Worm (Caenorhabditis elegans) whole organism, L4 larva: ENCODE results near the gene F57A10.4.
"Not testable (repeated sequence)": the region's sequence is repeated elsewhere in the genome, so short reads cannot be mapped to it uniquely, and the experiment has no call there.

Experiments used
- D1046.2 ChIP-seq: fragments of 200-800 bp; sonication (Bioruptor generic); IDR thresholded peaks from 2 replicates; pipeline ENCODE4 v1.3.6; 2022; ENCODE audit warnings: missing genetic modification characterization, missing compliant biosample characterization
- F26F4.8 ChIP-seq: fragments of 200-800 bp; sonication (Bioruptor generic); conservative IDR thresholded peaks from 2 replicates; pipeline ENCODE4 v1.3.6; 2022; ENCODE audit warnings: missing genetic modification characterization, missing compliant biosample characterization
- R02D3.7 ChIP-seq: fragments of 150-350 bp; sonication (generic microtip); optimal IDR thresholded peaks from 3 replicates; lab custom pipeline; 2014; ENCODE audit warnings: missing biosample characterization, missing genetic modification characterization
- Y5F2A.4 ChIP-seq: fragments of 200-800 bp; sonication (Bioruptor generic); optimal IDR thresholded peaks from 2 replicates; lab custom pipeline; 2018; ENCODE audit warnings: mild to moderate bottlenecking, missing genetic modification characterization, missing compliant biosample characterization
- Y75B8A.6 ChIP-seq: fragments of 200-800 bp; sonication (Bioruptor generic); IDR thresholded peaks from 2 replicates; pipeline ENCODE4 v1.3.6; 2022; ENCODE audit warnings: missing genetic modification reagents, missing genetic modification characterization, missing compliant biosample characterization
- aha-1 ChIP-seq: fragments of 150-350 bp; peaks from one replicate; lab custom pipeline; 2014; ENCODE audit warnings: missing biosample characterization, missing genetic modification characterization
- ama-1 ChIP-seq: fragments of 150-350 bp; optimal IDR thresholded peaks from 2 replicates; lab custom pipeline; 2014; ENCODE audit warnings: inconsistent platforms, mixed read lengths
- attf-4 ChIP-seq: sonication (generic microtip); optimal IDR thresholded peaks from 3 replicates; lab custom pipeline; 2017; ENCODE audit warnings: missing biosample characterization, missing genetic modification characterization
- ceh-82 ChIP-seq: sonication (generic microtip); optimal IDR thresholded peaks from 2 replicates; lab custom pipeline; 2017; ENCODE audit warnings: missing biosample characterization, missing genetic modification characterization
- cey-2 ChIP-seq: sonication (generic microtip); optimal IDR thresholded peaks from 3 replicates; lab custom pipeline; 2017; ENCODE audit warnings: missing genetic modification characterization, mild to moderate bottlenecking, missing compliant biosample characterization, antibody characterized with exemption, borderline replicate concordance; ENCODE audit not compliant: insufficient read depth
- daf-16 ChIP-seq, 3 experiments: sonication (generic microtip); optimal IDR thresholded peaks; 2 replicates each; lab custom pipeline; 2016 to 2017; ENCODE audit warnings: missing genetic modification characterization in 3 of 3, missing genetic modification reagents in 3 of 3, mild to moderate bottlenecking in 2 of 3, missing compliant biosample characterization in 2 of 3, missing biosample characterization in 1 of 3, moderate library complexity in 1 of 3
- dmd-6 ChIP-seq: fragments of 200-800 bp; sonication (Bioruptor generic); IDR thresholded peaks from 2 replicates; pipeline ENCODE4 v1.3.6; 2022; ENCODE audit warnings: missing genetic modification reagents, missing genetic modification characterization, missing compliant biosample characterization
- dmd-8 ChIP-seq: fragments of 200-800 bp; sonication (Bioruptor generic); IDR thresholded peaks from 2 replicates; pipeline ENCODE4 v1.3.6; 2022; ENCODE audit warnings: missing genetic modification characterization, missing compliant biosample characterization
- egl-43 ChIP-seq: fragments of 200-800 bp; sonication (Bioruptor generic); IDR thresholded peaks from 2 replicates; pipeline ENCODE4 v1.3.6; 2022; ENCODE audit warnings: missing genetic modification reagents, missing genetic modification characterization, missing compliant biosample characterization
- fkh-10 ChIP-seq: fragments of 150-350 bp; optimal IDR thresholded peaks from 2 replicates; lab custom pipeline; 2014; ENCODE audit warnings: missing biosample characterization, missing genetic modification reagents, missing genetic modification characterization
- fos-1 ChIP-seq: fragments of 150-350 bp; optimal IDR thresholded peaks from 2 replicates; lab custom pipeline; 2014; ENCODE audit warnings: missing biosample characterization, missing genetic modification characterization
- hmg-1.1 ChIP-seq: fragments of 200-800 bp; sonication (Bioruptor generic); IDR thresholded peaks from 2 replicates; pipeline ENCODE4 v1.3.6; 2022; ENCODE audit warnings: missing genetic modification reagents, missing genetic modification characterization, missing compliant biosample characterization
- lin-1 ChIP-seq: fragments of 200-800 bp; sonication (Bioruptor generic); IDR thresholded peaks from 2 replicates; pipeline ENCODE4 v1.3.6; 2022; ENCODE audit warnings: missing genetic modification reagents, missing genetic modification characterization, missing compliant biosample characterization
- lin-15B ChIP-seq: fragments of 150-350 bp; sonication (generic microtip); optimal IDR thresholded peaks from 3 replicates; lab custom pipeline; 2014; ENCODE audit warnings: missing biosample characterization, missing genetic modification characterization
- madf-5 ChIP-seq, 2 experiments: fragments of 200-800 bp; sonication (Bioruptor generic); IDR thresholded peaks; 2 replicates each; pipeline ENCODE4 v1.3.6; 2022; ENCODE audit warnings: missing compliant biosample characterization in 2 of 2, missing genetic modification characterization in 2 of 2
- madf-9 ChIP-seq: fragments of 200-800 bp; sonication (Bioruptor generic); conservative IDR thresholded peaks from 2 replicates; pipeline ENCODE4 v1.3.6; 2022; ENCODE audit warnings: missing genetic modification reagents, missing genetic modification characterization, missing compliant biosample characterization
- mdl-1 ChIP-seq, 2 experiments: fragments of 150-350 bp in 1 of 2; sonication (generic microtip) in 1 of 2; optimal IDR thresholded peaks; 2 replicates each; lab custom pipeline; 2014 to 2017; ENCODE audit warnings: missing biosample characterization in 2 of 2, missing genetic modification characterization in 2 of 2
- mes-2 ChIP-seq: sonication (generic microtip); optimal IDR thresholded peaks from 2 replicates; lab custom pipeline; 2016; ENCODE audit warnings: missing genotype, mild to moderate bottlenecking, missing genetic modification characterization, missing compliant biosample characterization; ENCODE audit not compliant: poor library complexity, severe bottlenecking
- mxl-3 ChIP-seq: fragments of 200-800 bp; sonication (Bioruptor generic); optimal IDR thresholded peaks from 2 replicates; lab custom pipeline; 2018; ENCODE audit warnings: mild to moderate bottlenecking, missing genetic modification characterization, missing compliant biosample characterization
- nhr-11 ChIP-seq: fragments of 150-350 bp; optimal IDR thresholded peaks from 2 replicates; lab custom pipeline; 2014; ENCODE audit warnings: missing biosample characterization, missing genetic modification characterization
- nhr-111 ChIP-seq: fragments of 200-800 bp; sonication (Bioruptor generic); optimal IDR thresholded peaks from 2 replicates; lab custom pipeline; 2018; ENCODE audit warnings: mild to moderate bottlenecking, missing genetic modification characterization, missing compliant biosample characterization
- nhr-25 ChIP-seq: sonication (generic microtip); optimal IDR thresholded peaks from 2 replicates; lab custom pipeline; 2017; ENCODE audit warnings: missing genetic modification characterization, mild to moderate bottlenecking, missing compliant biosample characterization, antibody characterized with exemption, moderate library complexity, borderline replicate concordance; ENCODE audit not compliant: insufficient read depth
- nhr-42 ChIP-seq: fragments of 200-800 bp; sonication (Bioruptor generic); IDR thresholded peaks from 2 replicates; pipeline ENCODE4 v1.3.6; 2022; ENCODE audit warnings: missing genetic modification characterization, missing compliant biosample characterization
- nhr-76 ChIP-seq: fragments of 150-350 bp; optimal IDR thresholded peaks from 2 replicates; lab custom pipeline; 2014; ENCODE audit warnings: missing biosample characterization, missing genetic modification characterization
- saeg-2 ChIP-seq: fragments of 200-800 bp; sonication (Bioruptor generic); IDR thresholded peaks from 2 replicates; pipeline ENCODE4 v1.3.6; 2022; ENCODE audit warnings: missing genetic modification reagents, missing genetic modification characterization, missing compliant biosample characterization
- sdz-12 ChIP-seq: fragments of 200-800 bp; sonication (Bioruptor generic); optimal IDR thresholded peaks from 2 replicates; lab custom pipeline; 2018; ENCODE audit warnings: mild to moderate bottlenecking, missing genetic modification characterization, missing compliant biosample characterization
- set-16 ChIP-seq: fragments of 200-800 bp; sonication (Bioruptor generic); IDR thresholded peaks from 2 replicates; pipeline ENCODE4 v1.3.6; 2022; ENCODE audit warnings: missing genetic modification reagents, missing genetic modification characterization, missing compliant biosample characterization
- skn-1 ChIP-seq: fragments of 150-350 bp; optimal IDR thresholded peaks from 2 replicates; lab custom pipeline; 2014; ENCODE audit warnings: missing biosample characterization, missing genetic modification characterization
- tra-1 ChIP-seq: fragments of 200-800 bp; sonication (Bioruptor generic); IDR thresholded peaks from 2 replicates; pipeline ENCODE4 v1.3.6; 2022; ENCODE audit warnings: missing genetic modification reagents, missing genetic modification characterization, missing compliant biosample characterization
- unc-130 ChIP-seq: sonication (generic microtip); optimal IDR thresholded peaks from 2 replicates; lab custom pipeline; 2016; ENCODE audit warnings: missing genetic modification reagents, missing genetic modification characterization, missing compliant biosample characterization
- unc-39 ChIP-seq: sonication (generic microtip); optimal IDR thresholded peaks from 2 replicates; lab custom pipeline; 2017; ENCODE audit warnings: missing biosample characterization, missing genetic modification characterization

The F57A10.4 gene

DNA sequence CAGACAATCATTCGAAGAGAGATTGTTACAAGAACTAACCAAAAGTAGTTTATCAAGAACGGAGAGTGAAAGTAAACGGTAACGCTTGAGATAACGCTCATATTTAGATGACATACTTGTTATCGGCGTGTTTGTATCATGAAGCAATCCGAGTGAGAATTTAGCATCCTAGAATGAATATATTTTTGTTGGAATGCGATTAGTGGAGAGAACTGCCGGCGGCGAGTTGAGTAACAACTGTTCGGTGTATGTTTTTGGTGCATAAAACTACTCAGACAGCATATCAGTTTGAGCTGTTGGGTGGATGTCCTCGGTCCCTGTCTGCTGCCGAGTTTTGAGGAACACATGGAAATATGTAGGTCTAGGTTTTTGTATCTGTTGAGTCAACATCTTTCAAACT lies 35.7 kb upstream of the F57A10.4 start, which contains the start of gene T23D5.3:
Gene T23D5.3, minus strand, starts transcription at position 101 of the 400 bp plus-strand sequence.
- TF ChIP-seq madf-5 (GFP tag; IDR thresholded peaks at IDR 0.05; lab: Robert Waterston, UW) (no peak), saeg-2 (GFP tag; lab: Robert Waterston, UW) (no peak), dmd-8 (GFP tag; lab: Robert Waterston, UW) (no peak), set-16 (GFP tag; lab: Robert Waterston, UW) (no peak), mes-2 (tag; lab: Kevin White, UChicago) (no peak), hmg-1.1 (no peak), lin-15B (tag; lab: Kevin White, UChicago) (no peak), egl-43 (GFP tag; lab: Robert Waterston, UW) (no peak), nhr-25 (tag; lab: Kevin White, UChicago) (no peak), cey-2 (tag; lab: Kevin White, UChicago) (no peak), Y75B8A.6 (GFP tag; lab: Robert Waterston, UW) (no peak), nhr-111 (GFP tag; lab: Kevin White, UChicago) (no peak), attf-4 (tag; lab: Kevin White, UChicago) (no peak), nhr-42 (GFP tag; lab: Robert Waterston, UW) (no peak), unc-39 (tag; lab: Kevin White, UChicago) (no peak), skn-1 (tag; lab: Kevin White, UChicago) (no peak), fos-1 (tag; lab: Kevin White, UChicago) (no peak), F26F4.8 (no peak), daf-16 (GFP tag; optimal IDR thresholded peaks at IDR 0.05; lab: Kevin White, UChicago) (no peak), daf-16 (tag; optimal IDR thresholded peaks at IDR 0.05; lab: Kevin White, UChicago) (no peak), mxl-3 (GFP tag; lab: Kevin White, UChicago) (no peak)
- TF ChIP-seq, all 104 proteins: peak for 0

DNA sequence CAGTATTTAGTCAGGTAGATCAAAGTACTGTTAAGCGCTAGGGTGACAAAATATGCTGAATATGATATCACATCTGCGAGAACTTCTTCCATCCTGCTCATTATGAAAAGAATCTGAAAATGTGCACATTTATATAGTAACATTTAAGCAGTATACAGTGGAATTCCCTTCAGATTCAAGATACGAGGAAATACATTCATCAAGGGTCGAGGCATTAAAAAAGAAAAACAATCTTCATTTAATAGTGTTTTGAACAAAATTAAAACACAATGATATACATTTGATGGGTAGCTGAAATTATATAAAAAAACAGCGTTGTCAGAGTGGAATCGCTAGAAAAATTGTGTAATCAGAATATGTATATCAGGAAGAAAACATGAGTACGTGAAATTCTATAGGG lies 33.5 kb upstream of the F57A10.4 start, which contains the start of gene str-27:
Gene str-27, minus strand, starts transcription at position 101 of the 400 bp plus-strand sequence.
- TF ChIP-seq aha-1 (tag; lab: Kevin White, UChicago) (peak; percentile 61), unc-130 (GFP tag; lab: Kevin White, UChicago) (no peak)

DNA sequence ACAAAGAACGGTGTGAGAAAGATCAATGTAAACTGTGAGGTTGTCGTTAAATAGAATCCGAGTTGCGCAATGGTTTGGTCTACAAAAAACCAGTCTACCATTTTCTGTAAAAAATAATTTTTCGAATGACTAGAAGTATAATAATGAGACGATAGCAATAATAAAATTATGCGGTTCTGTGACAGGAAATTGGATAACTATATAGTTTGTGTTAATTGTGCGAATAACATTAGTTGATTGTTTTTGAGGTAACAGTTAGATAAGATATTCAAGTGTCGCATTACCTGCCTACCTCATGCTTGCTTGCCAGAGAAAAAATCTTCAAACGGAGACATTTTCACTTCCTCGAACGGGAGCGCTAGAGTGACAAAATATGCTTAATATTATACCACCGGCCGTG lies 27.4 kb upstream of the F57A10.4 start, which contains the start of gene str-18:
Gene str-18, minus strand, starts transcription at position 101 of the 400 bp plus-strand sequence.
- TF ChIP-seq Y75B8A.6 (GFP tag; lab: Robert Waterston, UW) (no peak), unc-39 (tag; lab: Kevin White, UChicago) (no peak), nhr-11 (tag; lab: Kevin White, UChicago) (no peak), sdz-12 (GFP tag; lab: Kevin White, UChicago) (no peak), ama-1 (lab: Kevin White, UChicago) (no peak), R02D3.7 (tag; lab: Kevin White, UChicago) (no peak), dmd-6 (GFP tag; lab: Robert Waterston, UW) (no peak), nhr-76 (tag; lab: Kevin White, UChicago) (no peak), lin-1 (no peak), lin-15B (tag; lab: Kevin White, UChicago) (no peak), mdl-1 (tag; optimal IDR thresholded peaks at IDR 0.05; lab: Kevin White, UChicago) (no peak), tra-1 (GFP tag; lab: Robert Waterston, UW) (no peak), mxl-3 (GFP tag; lab: Kevin White, UChicago) (no peak), cey-2 (tag; lab: Kevin White, UChicago) (no peak), madf-9 (no peak), ceh-82 (tag; lab: Kevin White, UChicago) (no peak), D1046.2 (GFP tag; lab: Robert Waterston, UW) (no peak)

DNA sequence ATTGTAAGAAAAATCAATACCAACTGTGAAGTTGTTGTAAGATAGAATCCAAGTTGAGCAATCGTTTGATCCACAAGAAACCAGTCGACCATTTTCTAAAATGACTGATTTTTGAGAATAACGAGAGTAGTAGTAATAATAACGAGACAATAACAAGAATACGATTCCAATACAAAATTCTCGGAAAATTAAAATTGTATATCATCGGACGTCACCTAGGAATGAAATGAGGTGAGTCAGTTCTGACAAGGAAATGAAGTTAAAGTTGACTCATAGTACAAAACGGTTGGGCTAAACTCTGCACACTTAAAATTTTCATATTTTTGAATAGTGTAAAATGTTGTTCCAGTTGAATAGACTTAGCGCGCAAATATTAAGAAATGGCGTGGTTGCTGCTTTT lies 24.9 kb upstream of the F57A10.4 start, which contains the start of gene str-19:
Gene str-19, minus strand, starts transcription at position 101 of the 400 bp plus-strand sequence.
- TF ChIP-seq saeg-2 (GFP tag; lab: Robert Waterston, UW); fkh-10 (GFP tag; lab: Kevin White, UChicago); Y5F2A.4 (GFP tag; lab: Kevin White, UChicago): not testable (repeated sequence)
